Worm (Caenorhabditis elegans): ENCODE results near the gene ugt-2.

ce11 chrV:10398431-10398830 lies at the start of gene ugt-2:
- TF ChIP-seq nfya-1 (tag; optimal IDR thresholded peaks at IDR 0.05) (no peak), ets-4 (tag; optimal IDR thresholded peaks at IDR 0.05) (no peak)

Data from whole organism, late embryonic.